Fruit fly (Drosophila melanogaster) whole organism, prepupa: ENCODE results near the gene TfIIA-L.

ENCODE experiments used
- CG10631 ChIP-seq: fragments of 200-800 bp; sonication (Bioruptor generic); optimal IDR thresholded peaks from 2 replicates; lab custom pipeline; 2016; ENCODE audit warnings: missing biosample characterization, missing genetic modification characterization
- Ets21C ChIP-seq: fragments of 200-800 bp; sonication (Bioruptor generic); optimal IDR thresholded peaks from 3 replicates; lab custom pipeline; 2016; ENCODE audit warnings: missing biosample characterization, missing genetic modification characterization
- Hr39 ChIP-seq: fragments of 200-800 bp; sonication (Bioruptor generic); optimal IDR thresholded peaks from 2 replicates; lab custom pipeline; 2016; ENCODE audit warnings: missing biosample characterization, missing genetic modification characterization
- Met ChIP-seq: fragments of 200-800 bp; sonication (Bioruptor generic); optimal IDR thresholded peaks from 3 replicates; lab custom pipeline; 2016; ENCODE audit warnings: missing biosample characterization, missing genetic modification characterization
- dac ChIP-seq: fragments of 200-800 bp; sonication (Bioruptor generic); optimal IDR thresholded peaks from 2 replicates; lab custom pipeline; 2017; ENCODE audit warnings: missing biosample characterization, mild to moderate bottlenecking, missing genetic modification characterization
- esn ChIP-seq: fragments of 200-800 bp; sonication (Bioruptor generic); optimal IDR thresholded peaks from 2 replicates; lab custom pipeline; 2016; ENCODE audit warnings: missing biosample characterization, mild to moderate bottlenecking, missing genetic modification characterization, moderate library complexity

DNA sequence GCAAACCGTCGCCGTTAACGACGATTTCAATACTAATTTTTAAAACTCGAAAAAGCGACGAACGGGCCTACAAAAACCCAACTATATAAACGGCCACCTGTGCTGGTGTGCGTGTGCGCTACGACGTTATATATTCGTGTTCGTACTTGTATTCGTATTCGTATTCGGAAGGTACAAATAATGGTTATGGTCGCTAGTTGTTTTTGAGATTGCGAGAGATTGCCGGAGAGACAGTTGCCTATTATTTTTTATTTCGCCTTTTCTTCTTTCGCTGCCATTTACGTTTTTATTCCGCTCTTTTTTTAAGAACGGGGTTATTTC, 30.9 kb downstream of the TfIIA-L start:
- TF ChIP-seq esn (GFP tag; lab: Kevin White, UChicago) (no peak), Ets21C (no peak), Hr39 (GFP tag; lab: Kevin White, UChicago) (no peak), Met (no peak), CG10631 (GFP tag; lab: Kevin White, UChicago) (no peak), dac (GFP tag; lab: Kevin White, UChicago) (no peak)
